Worm (Caenorhabditis elegans) whole organism, young adult: ENCODE results near the gene C45B11.5.

Experiments used
- B0261.1 ChIP-seq: sonication (generic microtip); optimal IDR thresholded peaks from 2 replicates; lab custom pipeline; 2016; ENCODE audit warnings: mild to moderate bottlenecking, missing genetic modification characterization, moderate library complexity, missing compliant biosample characterization
- F10E7.11 ChIP-seq: sonication (generic microtip); optimal IDR thresholded peaks from 2 replicates; lab custom pipeline; 2017; ENCODE audit warnings: mild to moderate bottlenecking, missing genetic modification characterization, moderate library complexity, missing compliant biosample characterization
- F22D6.2 ChIP-seq: sonication (generic microtip); optimal IDR thresholded peaks from 2 replicates; lab custom pipeline; 2016; ENCODE audit warnings: mild to moderate bottlenecking, missing genetic modification characterization, missing compliant biosample characterization
- F33H1.4 ChIP-seq: fragments of 200-800 bp; sonication (Bioruptor generic); IDR thresholded peaks from 2 replicates; pipeline ENCODE4 v1.3.6; 2022; ENCODE audit warnings: missing genetic modification reagents, missing genetic modification characterization, missing compliant biosample characterization
- F37B4.10 ChIP-seq: fragments of 200-800 bp; sonication (Bioruptor generic); IDR thresholded peaks from 2 replicates; pipeline ENCODE4 v1.3.6; 2022; ENCODE audit warnings: missing genetic modification characterization, missing compliant biosample characterization
- F49E8.2 ChIP-seq: sonication (generic microtip); optimal IDR thresholded peaks from 3 replicates; lab custom pipeline; 2017; ENCODE audit warnings: missing genetic modification characterization, mild to moderate bottlenecking, missing compliant biosample characterization, antibody characterized with exemption, moderate library complexity; ENCODE audit not compliant: insufficient read depth
- K11D2.4 ChIP-seq: fragments of 200-800 bp; sonication (Bioruptor generic); IDR thresholded peaks from 2 replicates; pipeline ENCODE4 v1.3.6; 2022; ENCODE audit warnings: missing genetic modification reagents, missing genetic modification characterization, missing compliant biosample characterization
- K12H6.12 ChIP-seq: fragments of 200-800 bp; sonication (Bioruptor generic); optimal IDR thresholded peaks from 2 replicates; lab custom pipeline; 2018; ENCODE audit warnings: mild to moderate bottlenecking, missing genetic modification characterization, missing compliant biosample characterization
- T26A5.8 ChIP-seq: sonication (generic microtip); optimal IDR thresholded peaks from 2 replicates; lab custom pipeline; 2016; ENCODE audit warnings: missing genetic modification characterization, missing compliant biosample characterization
- Y53F4B.3 ChIP-seq: fragments of 200-800 bp; sonication (Bioruptor generic); IDR thresholded peaks from 2 replicates; pipeline ENCODE4 v1.3.6; 2022; ENCODE audit warnings: missing genetic modification reagents, missing genetic modification characterization, missing compliant biosample characterization
- Y56A3A.18 ChIP-seq: fragments of 200-800 bp; sonication (Bioruptor generic); IDR thresholded peaks from 2 replicates; pipeline ENCODE4 v1.3.6; 2022; ENCODE audit warnings: missing genetic modification reagents, missing genetic modification characterization, missing compliant biosample characterization
- Y79H2A.3 ChIP-seq: fragments of 200-800 bp; sonication (Bioruptor generic); conservative IDR thresholded peaks from 2 replicates; pipeline ENCODE4 v1.3.6; 2022; ENCODE audit warnings: missing genetic modification reagents, missing genetic modification characterization, missing compliant biosample characterization
- ZK185.1 ChIP-seq: sonication (generic microtip); optimal IDR thresholded peaks from 2 replicates; lab custom pipeline; 2016; ENCODE audit warnings: mild to moderate bottlenecking, missing genetic modification characterization, missing compliant biosample characterization; ENCODE audit not compliant: poor library complexity, severe bottlenecking
- ama-1 ChIP-seq, 3 experiments: fragments of 150-350 bp in 1 of 3; sonication (generic microtip) in 2 of 3; optimal IDR thresholded peaks; 2 replicates each; lab custom pipeline; 2014 to 2018; ENCODE audit warnings: missing biosample characterization in 2 of 3, missing genetic modification characterization in 2 of 3, missing genetic modification reagents in 2 of 3
- aptf-2 ChIP-seq: fragments of 200-800 bp; sonication (Bioruptor generic); conservative IDR thresholded peaks from 2 replicates; pipeline ENCODE4 v1.3.6; 2022; ENCODE audit warnings: missing genetic modification reagents, missing genetic modification characterization, missing compliant biosample characterization
- athp-1 ChIP-seq: sonication (generic microtip); optimal IDR thresholded peaks from 2 replicates; lab custom pipeline; 2017; ENCODE audit warnings: mild to moderate bottlenecking, missing genetic modification characterization, missing compliant biosample characterization
- attf-3 ChIP-seq: fragments of 200-800 bp; sonication (Bioruptor generic); conservative IDR thresholded peaks from 2 replicates; pipeline ENCODE4 v1.3.6; 2022; ENCODE audit warnings: missing genetic modification reagents, missing genetic modification characterization, missing compliant biosample characterization
- cebp-1 ChIP-seq, 2 experiments: fragments of 200-800 bp in 1 of 2; sonication (Bioruptor generic) in 1 of 2; sonication (generic microtip) in 1 of 2; IDR thresholded peaks in 1 of 2; optimal IDR thresholded peaks in 1 of 2; 2 replicates each; pipeline versions ENCODE4 v1.3.6 to Lab custom; 2017 to 2022; ENCODE audit warnings: missing compliant biosample characterization in 2 of 2, missing genetic modification characterization in 2 of 2, mild to moderate bottlenecking in 1 of 2, missing genetic modification reagents in 1 of 2, moderate library complexity in 1 of 2
- dox-1 ChIP-seq: fragments of 200-800 bp; sonication (Bioruptor generic); IDR thresholded peaks from 2 replicates; pipeline ENCODE4 v1.3.6; 2022; ENCODE audit warnings: missing genetic modification reagents, missing genetic modification characterization, missing compliant biosample characterization
- egl-18 ChIP-seq: fragments of 200-800 bp; sonication (Bioruptor generic); IDR thresholded peaks from 2 replicates; pipeline ENCODE4 v1.3.6; 2022; ENCODE audit warnings: missing genetic modification reagents, missing genetic modification characterization, missing compliant biosample characterization
- egl-44 ChIP-seq: fragments of 200-800 bp; sonication (Bioruptor generic); IDR thresholded peaks from 2 replicates; pipeline ENCODE4 v1.3.6; 2022; ENCODE audit warnings: missing genetic modification reagents, missing genetic modification characterization, missing compliant biosample characterization
- ets-4 ChIP-seq: fragments of 200-800 bp; sonication (Bioruptor generic); optimal IDR thresholded peaks from 2 replicates; lab custom pipeline; 2018; ENCODE audit warnings: mild to moderate bottlenecking, missing genetic modification characterization, missing compliant biosample characterization
- him-1 ChIP-seq: sonication (generic microtip); optimal IDR thresholded peaks from 2 replicates; lab custom pipeline; 2016; ENCODE audit warnings: missing genotype, missing genetic modification reagents, missing genetic modification characterization, missing compliant biosample characterization
- hlh-12 ChIP-seq: sonication (generic microtip); optimal IDR thresholded peaks from 2 replicates; lab custom pipeline; 2016; ENCODE audit warnings: missing genetic modification characterization, missing compliant biosample characterization
- hlh-26 ChIP-seq: fragments of 200-800 bp; sonication (Bioruptor generic); conservative IDR thresholded peaks from 2 replicates; pipeline ENCODE4 v1.3.6; 2022; ENCODE audit warnings: missing genetic modification reagents, missing genetic modification characterization, missing compliant biosample characterization
- hmg-1.2 ChIP-seq: fragments of 200-800 bp; sonication (Bioruptor generic); IDR thresholded peaks from 2 replicates; pipeline ENCODE4 v1.3.6; 2022; ENCODE audit warnings: missing genetic modification reagents, missing genetic modification characterization, missing compliant biosample characterization
- hmg-20 ChIP-seq: fragments of 200-800 bp; sonication (Bioruptor generic); IDR thresholded peaks from 2 replicates; pipeline ENCODE4 v1.3.6; 2022; ENCODE audit warnings: missing genetic modification reagents, missing genetic modification characterization, missing compliant biosample characterization
- lag-1 ChIP-seq: fragments of 200-800 bp; sonication (Bioruptor generic); IDR thresholded peaks from 2 replicates; pipeline ENCODE4 v1.3.6; 2022; ENCODE audit warnings: missing genetic modification reagents, missing genetic modification characterization, missing compliant biosample characterization
- lsl-1 ChIP-seq: fragments of 200-800 bp; sonication (Bioruptor generic); optimal IDR thresholded peaks from 2 replicates; lab custom pipeline; 2018; ENCODE audit warnings: mild to moderate bottlenecking, missing genetic modification characterization, moderate library complexity, missing compliant biosample characterization
- lsy-27 ChIP-seq: sonication (generic microtip); optimal IDR thresholded peaks from 2 replicates; lab custom pipeline; 2017; ENCODE audit warnings: missing genetic modification characterization, mild to moderate bottlenecking, missing compliant biosample characterization, antibody characterized with exemption, missing genotype, borderline replicate concordance; ENCODE audit not compliant: insufficient read depth
- madf-10 ChIP-seq: sonication (generic microtip); optimal IDR thresholded peaks from 2 replicates; lab custom pipeline; 2016; ENCODE audit warnings: mild to moderate bottlenecking, missing genetic modification characterization, missing compliant biosample characterization
- mcd-1 ChIP-seq: fragments of 200-800 bp; sonication (Bioruptor generic); IDR thresholded peaks from 2 replicates; pipeline ENCODE4 v1.3.6; 2022; ENCODE audit warnings: missing genetic modification reagents, missing genetic modification characterization, missing compliant biosample characterization
- mel-28 ChIP-seq: sonication (generic microtip); optimal IDR thresholded peaks from 2 replicates; lab custom pipeline; 2016; ENCODE audit warnings: borderline replicate concordance, mild to moderate bottlenecking, missing genetic modification characterization, missing compliant biosample characterization
- nfya-1 ChIP-seq: sonication (generic microtip); optimal IDR thresholded peaks from 2 replicates; lab custom pipeline; 2017; ENCODE audit warnings: antibody characterized with exemption, missing compliant biosample characterization, missing genetic modification characterization, borderline replicate concordance; ENCODE audit not compliant: insufficient read depth
- nhr-179 ChIP-seq: sonication (generic microtip); optimal IDR thresholded peaks from 2 replicates; lab custom pipeline; 2016; ENCODE audit warnings: mild to moderate bottlenecking, missing genetic modification characterization, missing compliant biosample characterization
- nhr-80 ChIP-seq: sonication (generic microtip); optimal IDR thresholded peaks from 2 replicates; lab custom pipeline; 2016; ENCODE audit warnings: missing genetic modification characterization, missing compliant biosample characterization
- nhr-90 ChIP-seq: sonication (generic microtip); optimal IDR thresholded peaks from 2 replicates; lab custom pipeline; 2016; ENCODE audit warnings: missing genotype, mild to moderate bottlenecking, missing genetic modification characterization, missing compliant biosample characterization
- pbrm-1 ChIP-seq: fragments of 200-800 bp; sonication (Bioruptor generic); IDR thresholded peaks from 2 replicates; pipeline ENCODE4 v1.3.6; 2022; ENCODE audit warnings: missing genetic modification reagents, missing genetic modification characterization, missing compliant biosample characterization
- rec-8 ChIP-seq, 2 experiments: sonication (generic microtip); optimal IDR thresholded peaks; 2 replicates each; lab custom pipeline; 2016; ENCODE audit warnings: mild to moderate bottlenecking in 2 of 2, missing genetic modification characterization in 2 of 2, missing genetic modification reagents in 2 of 2, missing genotype in 2 of 2, missing biosample characterization in 1 of 2, missing compliant biosample characterization in 1 of 2, moderate library complexity in 1 of 2
- rpc-1 ChIP-seq, 2 experiments: fragments of 150-350 bp in 1 of 2; sonication (generic microtip) in 1 of 2; optimal IDR thresholded peaks; 2 replicates each; lab custom pipeline; 2014 to 2018; ENCODE audit warnings: missing biosample characterization in 1 of 2, missing genetic modification characterization in 1 of 2, missing genetic modification reagents in 1 of 2, missing genotype in 1 of 2
- snpc-1.1 ChIP-seq: sonication (generic microtip); optimal IDR thresholded peaks from 2 replicates; lab custom pipeline; 2017; ENCODE audit warnings: missing genetic modification characterization, mild to moderate bottlenecking, missing compliant biosample characterization, antibody characterized with exemption, moderate library complexity, missing genotype, missing genetic modification reagents; ENCODE audit not compliant: insufficient read depth
- somi-1 ChIP-seq: fragments of 200-800 bp; sonication (Bioruptor generic); optimal IDR thresholded peaks from 2 replicates; lab custom pipeline; 2018; ENCODE audit warnings: mild to moderate bottlenecking, missing genetic modification characterization, missing compliant biosample characterization
- tbx-9 ChIP-seq: sonication (generic microtip); optimal IDR thresholded peaks from 2 replicates; lab custom pipeline; 2016; ENCODE audit warnings: borderline replicate concordance, missing genetic modification characterization, inconsistent platforms, missing compliant biosample characterization
- unc-130 ChIP-seq: sonication (generic microtip); optimal IDR thresholded peaks from 2 replicates; lab custom pipeline; 2016; ENCODE audit warnings: missing genetic modification reagents, missing genetic modification characterization, missing compliant biosample characterization
- ztf-25 ChIP-seq: fragments of 200-800 bp; sonication (Bioruptor generic); IDR thresholded peaks from 2 replicates; pipeline ENCODE4 v1.3.6; 2022; ENCODE audit warnings: missing genetic modification reagents, missing genetic modification characterization, missing compliant biosample characterization
- ztf-26 ChIP-seq: sonication (generic microtip); optimal IDR thresholded peaks from 2 replicates; lab custom pipeline; 2017; ENCODE audit warnings: missing genetic modification characterization, missing compliant biosample characterization
- ztf-28 ChIP-seq: fragments of 200-800 bp; sonication (Bioruptor generic); IDR thresholded peaks from 2 replicates; pipeline ENCODE4 v1.3.6; 2022; ENCODE audit warnings: missing genetic modification reagents, missing genetic modification characterization, missing compliant biosample characterization

C45B11.5 gene

ce11 chrV:11009124-11009524 lies 32.5 kb upstream of the C45B11.5 start (continued):
- no peak for TF ChIP-seq egl-44 (GFP tag; lab: Robert Waterston, UW)
- peak; percentile 99 for TF ChIP-seq nhr-80 (tag; lab: Kevin White, UChicago)
- no peak for TF ChIP-seq hmg-1.2 (GFP tag; lab: Robert Waterston, UW)
- TF ChIP-seq rec-8 (tag; optimal IDR thresholded peaks at IDR 0.05; lab: Kevin White, UChicago), result no peak
- TF ChIP-seq F49E8.2 (tag; lab: Kevin White, UChicago), result no peak
- no peak for TF ChIP-seq rpc-1 (optimal IDR thresholded peaks at IDR 0.05; lab: Kevin White, UChicago)
- no peak for TF ChIP-seq rpc-1 (tag; optimal IDR thresholded peaks at IDR 0.05; lab: Kevin White, UChicago)
- peak; percentile 62 for TF ChIP-seq nhr-90
- no peak for TF ChIP-seq nhr-179 (tag; lab: Kevin White, UChicago)
- TF ChIP-seq F33H1.4 (GFP tag; lab: Robert Waterston, UW), result no peak
- no peak for TF ChIP-seq K11D2.4 (GFP tag; lab: Robert Waterston, UW)
- no peak for TF ChIP-seq somi-1 (GFP tag; lab: Kevin White, UChicago)
- no peak for TF ChIP-seq nfya-1 (tag; lab: Kevin White, UChicago)
- TF ChIP-seq Y56A3A.18 (GFP tag; lab: Robert Waterston, UW), result no peak
- TF ChIP-seq hmg-20, result no peak
- no peak for TF ChIP-seq ZK185.1
- TF ChIP-seq lag-1, result no peak
- no peak for TF ChIP-seq him-1
- TF ChIP-seq hlh-26, result no peak
- no peak for TF ChIP-seq T26A5.8 (tag; lab: Kevin White, UChicago)
- TF ChIP-seq F22D6.2, result peak; percentile 8
- no peak for TF ChIP-seq egl-18 (GFP tag; lab: Robert Waterston, UW)
- TF ChIP-seq aptf-2 (GFP tag; lab: Robert Waterston, UW), result no peak
- no peak for TF ChIP-seq attf-3 (GFP tag; lab: Robert Waterston, UW)
- no peak for TF ChIP-seq snpc-1.1 (tag; lab: Kevin White, UChicago)
- TF ChIP-seq Y79H2A.3 (GFP tag; lab: Robert Waterston, UW), result no peak
- TF ChIP-seq ets-4 (GFP tag; lab: Kevin White, UChicago), result peak; percentile 73
- no peak for TF ChIP-seq hlh-12
- no peak for TF ChIP-seq cebp-1 (GFP tag; IDR thresholded peaks at IDR 0.05; lab: Robert Waterston, UW)
- TF ChIP-seq cebp-1 (tag; optimal IDR thresholded peaks at IDR 0.05; lab: Kevin White, UChicago), result peak; percentile 22
- TF ChIP-seq pbrm-1, result 0 out of 2 replicates have a peak, but pooled peaks have one; percentile 7
- no peak for TF ChIP-seq mel-28 (tag; lab: Kevin White, UChicago)
- TF ChIP-seq ztf-26, result no peak
- TF ChIP-seq B0261.1 (tag; lab: Kevin White, UChicago), result no peak
- TF ChIP-seq tbx-9 (tag; lab: Kevin White, UChicago), result no peak
- no peak for TF ChIP-seq Y53F4B.3 (GFP tag; lab: Robert Waterston, UW)
- TF ChIP-seq dox-1 (GFP tag; lab: Robert Waterston, UW), result peak; percentile 60
- TF ChIP-seq mcd-1, result no peak
- TF ChIP-seq ztf-25 (GFP tag; lab: Robert Waterston, UW), result no peak
- TF ChIP-seq lsy-27 (tag; lab: Kevin White, UChicago), result no peak
- no peak for TF ChIP-seq K12H6.12 (tag; lab: Kevin White, UChicago)
- no peak for TF ChIP-seq unc-130
- no peak for TF ChIP-seq ztf-28 (GFP tag; lab: Robert Waterston, UW)
- peak; percentile 13 for TF ChIP-seq madf-10 (tag; lab: Kevin White, UChicago)
- no peak for TF ChIP-seq ama-1 (optimal IDR thresholded peaks at IDR 0.05; lab: Kevin White, UChicago)
- no peak for TF ChIP-seq ama-1 (GFP tag; optimal IDR thresholded peaks at IDR 0.05; lab: Kevin White, UChicago)
- no peak for TF ChIP-seq athp-1 (tag; lab: Kevin White, UChicago)
- no peak for TF ChIP-seq lsl-1 (GFP tag; lab: Kevin White, UChicago)
- no peak for TF ChIP-seq F37B4.10 (GFP tag; lab: Robert Waterston, UW)
- TF ChIP-seq F10E7.11 (tag; lab: Kevin White, UChicago), result no peak
